Fruit fly (Drosophila melanogaster): ENCODE results near the gene Acn.

The Acn gene

DNA sequence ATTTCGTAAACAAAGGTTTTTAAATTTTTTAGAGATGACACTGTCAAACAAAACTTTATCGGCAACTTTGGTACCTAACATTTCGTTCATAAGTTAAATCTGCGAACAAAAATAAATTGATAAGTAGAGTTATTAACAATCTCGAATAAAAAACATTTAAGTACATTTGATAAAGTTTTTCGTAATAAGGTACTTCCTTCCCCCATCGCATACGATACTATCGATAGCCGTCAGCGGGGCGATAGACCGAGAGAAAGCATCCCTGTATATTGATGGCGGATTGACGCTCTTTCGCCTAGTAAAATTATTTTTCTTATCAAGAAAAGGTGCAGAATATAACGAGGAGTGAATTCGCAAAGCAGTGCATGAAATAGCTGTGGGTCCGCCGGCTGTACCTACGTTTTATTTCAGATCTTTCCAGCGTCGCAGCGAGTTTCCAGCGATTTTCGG lies at the start of gene Acn, which contains the start of gene Ttc19 (continued):
- TF ChIP-seq cyc (GFP tag; optimal IDR thresholded peaks at IDR 0.05) (peak; percentile 82), Smox (GFP tag; optimal IDR thresholded peaks at IDR 0.05) (peak; percentile 86), Sox14 (GFP tag; optimal IDR thresholded peaks at IDR 0.05) (peak; percentile 91), CG15336 (GFP tag; IDR thresholded peaks at IDR 0.05) (peak; percentile 51; the same call in 1 of the 2 replicates), CG9139 (GFP tag; optimal IDR thresholded peaks at IDR 0.05) (no peak), CG8319 (GFP tag; optimal IDR thresholded peaks at IDR 0.05) (peak; percentile 53), CG8632 (GFP tag; optimal IDR thresholded peaks at IDR 0.05) (peak; percentile 59), CG6163 (GFP tag; IDR thresholded peaks at IDR 0.05) (peak; percentile 74)

DNA sequence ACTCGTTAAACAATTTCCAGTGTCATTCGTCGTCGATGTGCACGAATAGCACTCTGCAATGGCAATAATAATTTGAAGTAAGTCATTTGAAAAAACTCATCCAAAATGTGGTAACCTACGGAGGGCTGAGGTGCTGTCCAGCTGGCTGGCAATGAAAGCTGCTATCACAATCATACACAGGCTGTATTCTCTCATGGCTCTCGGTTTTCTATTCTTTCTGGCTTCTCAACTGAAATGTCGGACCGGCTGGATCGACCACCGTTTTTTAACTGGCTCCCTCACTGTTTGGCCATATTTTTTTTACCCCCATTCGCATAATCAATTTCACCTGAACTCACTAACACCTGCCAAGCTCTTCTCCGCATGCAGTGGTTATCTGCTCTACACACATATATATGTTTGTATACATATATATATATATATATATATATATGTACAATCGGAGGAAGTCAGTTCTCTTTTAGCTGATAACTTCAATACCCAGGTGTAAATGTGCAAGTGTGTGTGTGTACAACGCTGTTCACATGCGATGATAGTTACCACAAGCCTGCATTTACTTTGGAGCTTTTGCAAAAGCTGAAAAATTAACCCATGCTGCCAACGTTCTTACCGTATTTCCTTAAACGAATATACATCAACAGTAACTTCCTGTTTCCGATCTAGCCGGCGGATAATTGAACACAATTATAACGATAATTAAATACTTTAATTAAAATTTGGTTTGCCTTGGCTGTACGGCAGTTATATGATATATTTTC lies 49.3 kb upstream of the Acn start, which contains the start of gene CG10650:
Gene CG10650, minus strand, starts transcription at position 275 of the 758 bp plus-strand sequence.
- TF ChIP-seq CG32006 (GFP tag; optimal IDR thresholded peaks at IDR 0.05) (no peak), Eip78C (GFP tag) (peak; percentile 9), Ets21C (GFP tag; optimal IDR thresholded peaks at IDR 0.05) (no peak), CG10631 (GFP tag; optimal IDR thresholded peaks at IDR 0.05) (no peak), vri (GFP tag; optimal IDR thresholded peaks at IDR 0.05) (peak; percentile 78), CG6792 (GFP tag; optimal IDR thresholded peaks at IDR 0.05) (no peak)

DNA sequence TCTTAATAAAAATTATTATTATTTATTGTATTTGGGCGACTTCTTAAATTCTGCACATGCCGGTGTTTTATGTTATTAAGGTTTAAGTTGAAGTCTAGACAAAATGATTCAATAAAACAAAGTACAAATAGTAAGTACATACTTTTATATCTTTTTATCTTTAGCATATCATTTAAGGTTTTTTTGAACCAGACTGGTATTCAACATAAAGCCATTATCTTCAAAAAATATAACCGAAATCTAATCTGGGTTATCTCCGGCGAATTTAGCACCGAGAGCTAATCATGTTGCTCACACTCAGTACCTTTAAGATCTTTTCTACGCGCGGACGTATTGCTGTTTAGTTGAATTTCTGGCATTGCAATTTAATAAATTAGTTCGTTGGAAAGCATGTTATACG lies 48.0 kb upstream of the Acn start, which contains the start of gene CG31792:
Gene CG31792, plus strand, starts transcription at position 301 of the 400 bp plus-strand sequence.
- no peak for TF ChIP-seq CG32006 (GFP tag; optimal IDR thresholded peaks at IDR 0.05)
- no peak for TF ChIP-seq svp (GFP tag)
- TF ChIP-seq Eip93F (GFP tag; optimal IDR thresholded peaks at IDR 0.05): no peak
- TF ChIP-seq Ets21C (GFP tag; optimal IDR thresholded peaks at IDR 0.05): no peak
- no peak for TF ChIP-seq dsx (GFP tag; optimal IDR thresholded peaks at IDR 0.05; ENCODE audit: poor library complexity, severe bottlenecking)
- TF ChIP-seq CG6854 (GFP tag; optimal IDR thresholded peaks at IDR 0.05): no peak

DNA sequence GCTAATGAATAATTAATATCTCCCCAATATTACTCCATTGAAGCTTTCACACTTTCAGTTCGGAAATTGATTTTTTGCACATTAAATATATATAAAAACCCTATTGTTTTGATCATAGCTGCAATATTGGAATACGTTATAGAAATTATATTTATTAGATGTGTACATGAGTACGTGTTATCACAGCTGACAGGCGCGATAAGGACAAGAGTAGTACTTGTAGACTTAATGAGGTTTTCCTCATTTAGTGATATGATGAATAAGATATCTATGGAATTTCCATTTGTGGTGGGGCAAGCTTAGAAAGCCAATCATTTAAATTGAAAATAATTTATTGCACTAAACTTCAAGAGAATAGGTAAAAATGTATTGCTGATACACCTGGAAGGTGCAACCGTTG lies 42.7 kb upstream of the Acn start:
- TF ChIP-seq Hr38 (GFP tag; optimal IDR thresholded peaks at IDR 0.05) (no peak), CG9139 (GFP tag; optimal IDR thresholded peaks at IDR 0.05) (no peak), Sox15 (GFP tag; optimal IDR thresholded peaks at IDR 0.05) (no peak), ss (GFP tag; optimal IDR thresholded peaks at IDR 0.05) (no peak), CG32006 (GFP tag; optimal IDR thresholded peaks at IDR 0.05) (no peak), Ets21C (GFP tag; optimal IDR thresholded peaks at IDR 0.05) (no peak), OdsH (GFP tag; optimal IDR thresholded peaks at IDR 0.05) (no peak), CG8119 (GFP tag; IDR thresholded peaks at IDR 0.05) (no peak)

DNA sequence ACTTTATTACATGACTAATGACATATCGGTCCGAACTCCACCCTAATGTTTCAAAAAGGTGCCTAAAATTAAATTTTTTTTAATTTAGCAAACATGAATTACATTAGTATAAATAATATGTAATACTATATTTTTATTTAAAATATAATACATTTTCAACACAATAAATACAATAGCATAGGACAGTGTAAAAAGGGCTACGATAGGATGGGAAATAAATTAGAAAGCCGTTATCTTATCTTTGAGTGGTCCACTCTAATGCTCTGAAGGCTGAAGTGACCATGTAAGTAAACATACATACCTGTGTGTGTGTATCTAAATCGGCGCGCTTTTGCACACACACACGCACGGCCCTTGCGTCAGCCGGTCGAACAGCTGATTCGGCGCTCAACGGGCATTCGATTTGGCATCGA lies 42.2 kb upstream of the Acn start, which contains the start of gene CG31793:
Gene CG31793, plus strand, starts transcription at position 409 of the 413 bp plus-strand sequence.
- TF ChIP-seq lz (GFP tag; optimal IDR thresholded peaks at IDR 0.05) (peak; percentile 26), Sox102F (GFP tag; optimal IDR thresholded peaks at IDR 0.05) (no peak), CG3919 (GFP tag; optimal IDR thresholded peaks at IDR 0.05) (peak; percentile 63), vri (GFP tag; optimal IDR thresholded peaks at IDR 0.05) (peak; percentile 58), Lpt (GFP tag; optimal IDR thresholded peaks at IDR 0.05) (peak; percentile 28), cyc (GFP tag; optimal IDR thresholded peaks at IDR 0.05) (no peak), CG10631 (GFP tag; optimal IDR thresholded peaks at IDR 0.05) (peak; percentile 49), CG6792 (GFP tag; optimal IDR thresholded peaks at IDR 0.05) (peak; percentile 42), Blimp-1 (GFP tag; optimal IDR thresholded peaks at IDR 0.05) (no peak), CG11902 (GFP tag; optimal IDR thresholded peaks at IDR 0.05) (no peak), CG6854 (GFP tag; optimal IDR thresholded peaks at IDR 0.05) (no peak), CG31627 (GFP tag; optimal IDR thresholded peaks at IDR 0.05) (no peak), Eip75B (GFP tag; optimal IDR thresholded peaks at IDR 0.05) (no peak), CG15336 (GFP tag; IDR thresholded peaks at IDR 0.05) (peak; percentile 82), Ets96B (tag; optimal IDR thresholded peaks at IDR 0.05) (peak; percentile 60), spab (GFP tag; optimal IDR thresholded peaks at IDR 0.05) (peak; percentile 24), CG6808 (GFP tag; optimal IDR thresholded peaks at IDR 0.05) (peak; percentile 40), CG1621 (tag; optimal IDR thresholded peaks at IDR 0.05) (no peak), CG34406 (GFP tag; optimal IDR thresholded peaks at IDR 0.05) (peak; percentile 57), Hr39 (GFP tag; optimal IDR thresholded peaks at IDR 0.05) (no peak), dac (GFP tag; optimal IDR thresholded peaks at IDR 0.05) (no peak), CG10669 (GFP tag; optimal IDR thresholded peaks at IDR 0.05) (peak; percentile 35), eg (GFP tag; IDR thresholded peaks at IDR 0.05) (peak; percentile 79), CG11294 (GFP tag; IDR thresholded peaks at IDR 0.05) (no peak; the same call in 1 of the 2 replicates), CG4318 (GFP tag; optimal IDR thresholded peaks at IDR 0.05) (no peak), Sox15 (GFP tag; optimal IDR thresholded peaks at IDR 0.05) (no peak)
